Worm (Caenorhabditis elegans) whole organism, mixed stage, embryonic: ENCODE results near the gene rgs-2.

Source experiments
- M03D4.4 ChIP-seq: sonication (generic microtip); optimal IDR thresholded peaks from 2 replicates; lab custom pipeline; 2017; ENCODE audit warnings: mild to moderate bottlenecking, missing genetic modification characterization, missing compliant biosample characterization
- bed-3 ChIP-seq: fragments of 200-800 bp; sonication (Bioruptor generic); optimal IDR thresholded peaks from 3 replicates; lab custom pipeline; 2018; ENCODE audit warnings: mild to moderate bottlenecking, missing genetic modification characterization, moderate library complexity, missing compliant biosample characterization
- ceh-43 ChIP-seq: fragments of 200-800 bp; sonication (Bioruptor generic); optimal IDR thresholded peaks from 2 replicates; lab custom pipeline; 2018; ENCODE audit warnings: mild to moderate bottlenecking, missing genetic modification characterization, moderate library complexity, missing compliant biosample characterization
- ceh-83 ChIP-seq: fragments of 200-800 bp; sonication (Bioruptor generic); optimal IDR thresholded peaks from 2 replicates; lab custom pipeline; 2018; ENCODE audit warnings: mild to moderate bottlenecking, missing genetic modification characterization, missing compliant biosample characterization
- ces-1 ChIP-seq: fragments of 150-350 bp; optimal IDR thresholded peaks from 2 replicates; lab custom pipeline; 2014; ENCODE audit warnings: missing biosample characterization, missing genetic modification reagents, missing genetic modification characterization
- cnd-1 ChIP-seq: fragments of 200-800 bp; sonication (Bioruptor generic); optimal IDR thresholded peaks from 2 replicates; lab custom pipeline; 2018; ENCODE audit warnings: mild to moderate bottlenecking, missing genetic modification characterization, missing compliant biosample characterization
- drap-1 ChIP-seq: fragments of 200-800 bp; sonication (Bioruptor generic); optimal IDR thresholded peaks from 3 replicates; lab custom pipeline; 2018; ENCODE audit warnings: mild to moderate bottlenecking, missing genetic modification characterization, missing compliant biosample characterization
- elt-1 ChIP-seq: sonication (generic microtip); optimal IDR thresholded peaks from 2 replicates; lab custom pipeline; 2017; ENCODE audit warnings: missing genetic modification characterization, mild to moderate bottlenecking, missing compliant biosample characterization, antibody characterized with exemption, moderate library complexity, borderline replicate concordance; ENCODE audit not compliant: insufficient read depth
- elt-3 ChIP-seq: fragments of 150-350 bp; optimal IDR thresholded peaks from 2 replicates; lab custom pipeline; 2014; ENCODE audit warnings: missing biosample characterization, missing genetic modification characterization
- flh-1 ChIP-seq: fragments of 200-800 bp; sonication (Bioruptor generic); optimal IDR thresholded peaks from 2 replicates; lab custom pipeline; 2018; ENCODE audit warnings: mild to moderate bottlenecking, missing genetic modification characterization, moderate library complexity, missing compliant biosample characterization
- ham-2 ChIP-seq: fragments of 200-800 bp; sonication (Bioruptor generic); optimal IDR thresholded peaks from 2 replicates; lab custom pipeline; 2018; ENCODE audit warnings: mild to moderate bottlenecking, missing genetic modification characterization, missing compliant biosample characterization
- hlh-1 ChIP-seq: fragments of 150-350 bp; optimal IDR thresholded peaks from 2 replicates; lab custom pipeline; 2014; ENCODE audit warnings: missing biosample characterization, missing genetic modification reagents, missing genetic modification characterization
- lin-13 ChIP-seq: fragments of 150-350 bp; optimal IDR thresholded peaks from 2 replicates; lab custom pipeline; 2014; ENCODE audit warnings: missing biosample characterization, missing genetic modification characterization
- lin-32 ChIP-seq: fragments of 200-800 bp; sonication (Bioruptor generic); optimal IDR thresholded peaks from 2 replicates; lab custom pipeline; 2018; ENCODE audit warnings: mild to moderate bottlenecking, missing genetic modification characterization, missing compliant biosample characterization
- lsy-2 ChIP-seq: fragments of 150-350 bp; optimal IDR thresholded peaks from 2 replicates; lab custom pipeline; 2014; ENCODE audit warnings: missing biosample characterization, missing genetic modification characterization
- mab-5 ChIP-seq: fragments of 150-350 bp; optimal IDR thresholded peaks from 2 replicates; lab custom pipeline; 2014; ENCODE audit warnings: missing biosample characterization, missing genetic modification characterization
- mep-1 ChIP-seq: fragments of 150-350 bp; optimal IDR thresholded peaks from 2 replicates; lab custom pipeline; 2017; ENCODE audit warnings: missing biosample characterization, missing genetic modification reagents, missing genetic modification characterization, inconsistent platforms
- mls-2 ChIP-seq: sonication (generic microtip); optimal IDR thresholded peaks from 2 replicates; lab custom pipeline; 2016; ENCODE audit warnings: mild to moderate bottlenecking, missing genetic modification characterization, moderate library complexity, missing compliant biosample characterization
- nhr-12 ChIP-seq: fragments of 150-350 bp; optimal IDR thresholded peaks from 2 replicates; lab custom pipeline; 2014; ENCODE audit warnings: missing biosample characterization, missing genetic modification characterization
- nhr-2 ChIP-seq: fragments of 150-350 bp; optimal IDR thresholded peaks from 2 replicates; lab custom pipeline; 2014; ENCODE audit warnings: missing biosample characterization, missing genetic modification characterization
- nhr-28 ChIP-seq: fragments of 150-350 bp; optimal IDR thresholded peaks from 2 replicates; lab custom pipeline; 2014; ENCODE audit warnings: missing biosample characterization, missing genetic modification characterization
- sem-2 ChIP-seq: fragments of 200-800 bp; sonication (Bioruptor generic); optimal IDR thresholded peaks from 2 replicates; lab custom pipeline; 2018; ENCODE audit warnings: mild to moderate bottlenecking, missing genetic modification characterization, missing compliant biosample characterization
- snpc-4 ChIP-seq: fragments of 150-350 bp; optimal IDR thresholded peaks from 2 replicates; lab custom pipeline; 2014; ENCODE audit warnings: missing biosample characterization, missing genetic modification characterization
- sptf-1 ChIP-seq: sonication (generic microtip); optimal IDR thresholded peaks from 2 replicates; lab custom pipeline; 2017; ENCODE audit warnings: mild to moderate bottlenecking, missing genetic modification characterization, moderate library complexity, missing compliant biosample characterization
- tbx-8 ChIP-seq: fragments of 200-800 bp; sonication (Bioruptor generic); optimal IDR thresholded peaks from 2 replicates; lab custom pipeline; 2018; ENCODE audit warnings: mild to moderate bottlenecking, missing genetic modification characterization, moderate library complexity, missing compliant biosample characterization
- unc-120 ChIP-seq: sonication (generic microtip); optimal IDR thresholded peaks from 2 replicates; lab custom pipeline; 2017; ENCODE audit warnings: missing genetic modification characterization, missing compliant biosample characterization; ENCODE audit not compliant: poor library complexity, severe bottlenecking
- unc-39 ChIP-seq: fragments of 150-350 bp; optimal IDR thresholded peaks from 2 replicates; lab custom pipeline; 2014; ENCODE audit warnings: missing biosample characterization, missing genetic modification characterization
- unc-62 ChIP-seq: fragments of 150-350 bp; optimal IDR thresholded peaks from 2 replicates; lab custom pipeline; 2014; ENCODE audit warnings: missing biosample characterization, missing genetic modification reagents, missing genetic modification characterization
- zip-8 ChIP-seq: fragments of 150-350 bp; optimal IDR thresholded peaks from 2 replicates; lab custom pipeline; 2014; ENCODE audit warnings: missing biosample characterization, missing genetic modification characterization
- ztf-11 ChIP-seq: fragments of 150-350 bp; optimal IDR thresholded peaks from 2 replicates; lab custom pipeline; 2014; ENCODE audit warnings: missing biosample characterization, missing genetic modification characterization

Gene rgs-2

ce11 chrX:12688632-12689031 lies 23.8 kb upstream of the rgs-2 start:
- TF ChIP-seq elt-1 (no peak), nhr-2 (peak; percentile 40), ztf-11 (peak; percentile 30), flh-1 (GFP tag; lab: Kevin White, UChicago) (no peak), cnd-1 (tag; lab: Kevin White, UChicago) (peak; percentile 7), lin-32 (GFP tag; lab: Kevin White, UChicago) (no peak), ham-2 (GFP tag; lab: Kevin White, UChicago) (peak; percentile 68), sptf-1 (tag; lab: Kevin White, UChicago) (peak; percentile 77), ces-1 (GFP tag; lab: Kevin White, UChicago) (peak; percentile 85), mls-2 (peak; percentile 82), unc-39 (tag; lab: Kevin White, UChicago) (no peak), ceh-43 (GFP tag; lab: Kevin White, UChicago) (peak; percentile 88)

DNA sequence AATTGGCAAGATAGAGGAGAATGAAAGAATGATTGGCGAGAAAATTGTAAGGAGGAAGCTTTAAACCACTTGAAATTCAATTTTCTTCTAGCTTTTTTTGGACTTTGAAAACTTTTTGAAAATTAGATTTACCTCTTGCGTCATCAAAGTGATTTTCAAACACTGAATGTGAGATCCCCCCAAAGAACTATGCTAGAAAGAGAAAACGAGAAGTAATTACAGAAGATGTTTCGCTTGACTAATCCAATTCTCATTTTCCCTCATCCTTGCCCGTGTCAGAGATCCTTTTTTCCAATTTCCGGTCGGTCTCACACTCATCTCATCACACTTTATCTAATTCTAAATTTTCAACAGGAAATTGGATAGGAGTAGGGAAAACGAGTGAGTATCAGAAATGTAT lies 22.6 kb upstream of the rgs-2 start:
- TF ChIP-seq ces-1 (GFP tag; lab: Kevin White, UChicago), result peak; percentile 86
- TF ChIP-seq nhr-2, result no peak
- no peak for TF ChIP-seq M03D4.4 (tag; lab: Kevin White, UChicago)
- peak; percentile 40 for TF ChIP-seq zip-8

ce11 chrX:12690346-12690745 lies 22.1 kb upstream of the rgs-2 start:
- TF ChIP-seq mab-5 (tag; lab: Kevin White, UChicago) (peak; percentile 34), snpc-4 (tag; lab: Kevin White, UChicago) (no peak), ztf-11 (no peak), elt-1 (peak; percentile 62), unc-62 (GFP tag; lab: Kevin White, UChicago) (peak; percentile 97), mep-1 (tag; lab: Kevin White, UChicago) (peak; percentile 19)

DNA sequence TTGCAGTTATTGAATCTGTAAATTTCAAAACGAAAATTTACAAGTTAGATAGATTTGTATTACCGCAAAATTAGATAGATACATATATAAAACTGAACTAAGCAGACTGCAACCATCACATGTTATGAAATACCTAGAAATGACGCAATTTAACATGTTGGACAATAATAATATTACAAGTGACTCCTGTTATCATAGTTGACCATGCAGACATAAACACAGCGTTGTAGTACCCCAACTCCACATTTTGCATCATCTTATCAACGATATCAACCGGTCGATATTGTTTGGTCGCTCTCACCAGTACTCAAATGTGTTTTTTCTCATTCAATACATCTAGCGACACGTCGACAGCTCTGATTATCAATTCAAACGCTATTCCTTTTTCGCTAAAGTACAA lies 21.1 kb upstream of the rgs-2 start, which contains the start of gene ugt-50:
ugt-50 (plus strand) TSS at position 268 of the 400 bp plus-strand sequence.
- TF ChIP-seq unc-39 (tag; lab: Kevin White, UChicago) (no peak), elt-3 (tag; lab: Kevin White, UChicago) (no peak), nhr-12 (tag; lab: Kevin White, UChicago) (no peak), bed-3 (GFP tag; lab: Kevin White, UChicago) (no peak), lsy-2 (tag; lab: Kevin White, UChicago) (no peak), ham-2 (GFP tag; lab: Kevin White, UChicago) (no peak), snpc-4 (tag; lab: Kevin White, UChicago) (no peak), ztf-11 (no peak)

DNA sequence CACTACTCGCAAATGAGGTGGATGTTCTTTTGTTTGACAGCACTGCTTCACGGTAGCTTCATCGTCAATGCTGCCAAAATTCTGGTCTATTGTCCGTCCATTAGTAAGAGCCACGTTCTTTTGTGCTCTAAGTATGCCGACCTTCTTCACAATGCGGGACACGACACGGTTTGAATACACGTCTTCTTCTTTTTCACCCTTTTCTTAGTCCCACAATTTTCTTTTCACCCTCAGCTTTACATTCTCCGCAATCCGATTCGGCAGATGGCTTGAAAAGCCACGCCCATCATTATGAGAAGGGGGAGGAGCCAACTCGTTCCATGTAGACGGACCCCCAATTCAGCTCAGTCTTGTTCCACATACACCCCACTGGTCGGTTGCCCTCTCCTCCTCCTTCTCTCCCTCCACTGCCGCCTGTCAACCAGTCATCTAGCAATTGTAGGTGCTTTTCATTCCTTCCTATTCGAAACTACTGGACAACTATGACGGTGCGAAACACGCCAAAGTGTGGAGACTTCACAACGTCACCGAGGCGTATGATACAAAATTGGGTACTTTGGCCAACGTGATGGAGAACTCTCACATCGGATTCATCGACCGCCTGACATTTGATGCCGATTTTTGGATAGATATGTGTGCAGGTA lies 20.6 kb upstream of the rgs-2 start:
- TF ChIP-seq cnd-1 (tag; lab: Kevin White, UChicago) (peak; percentile 60), sptf-1 (tag; lab: Kevin White, UChicago) (peak; percentile 54), M03D4.4 (tag; lab: Kevin White, UChicago) (no peak), drap-1 (GFP tag; lab: Kevin White, UChicago) (no peak), unc-39 (tag; lab: Kevin White, UChicago) (no peak), ceh-43 (GFP tag; lab: Kevin White, UChicago) (peak; percentile 24), nhr-2 (no peak), ham-2 (GFP tag; lab: Kevin White, UChicago) (peak; percentile 31), hlh-1 (tag; lab: Kevin White, UChicago) (no peak), mls-2 (peak; percentile 86), sem-2 (GFP tag; lab: Kevin White, UChicago) (peak; percentile 36), lin-13 (peak; percentile 3), lin-32 (GFP tag; lab: Kevin White, UChicago) (peak; percentile 23), ceh-83 (GFP tag; lab: Kevin White, UChicago) (peak; percentile 73), elt-3 (tag; lab: Kevin White, UChicago) (no peak), nhr-12 (tag; lab: Kevin White, UChicago) (no peak), unc-120 (tag; lab: Kevin White, UChicago) (peak; percentile 5), tbx-8 (GFP tag; lab: Kevin White, UChicago) (peak; percentile 3), ztf-11 (peak; percentile 30), nhr-28 (tag; lab: Kevin White, UChicago) (no peak), ces-1 (GFP tag; lab: Kevin White, UChicago) (peak; percentile 71)
- TF ChIP-seq, all 35 proteins: peak for 13
